Worm (Caenorhabditis elegans) whole organism, L2 larva: ENCODE data around the gene nhr-231.
"Not testable (repeated sequence)": the region's sequence is repeated elsewhere in the genome, so short reads cannot be mapped to it uniquely, and the experiment has no call there.

ENCODE experiments used
- lsy-2 ChIP-seq, 2 experiments: fragments of 150-350 bp in 1 of 2; sonication (generic microtip) in 1 of 2; optimal IDR thresholded peaks; 2 replicates each; lab custom pipeline; 2014 to 2017; ENCODE audit warnings: missing biosample characterization in 2 of 2, missing genetic modification characterization in 2 of 2
- ztf-11 ChIP-seq: sonication (generic microtip); optimal IDR thresholded peaks from 2 replicates; lab custom pipeline; 2017; ENCODE audit warnings: missing biosample characterization, missing genetic modification characterization

DNA sequence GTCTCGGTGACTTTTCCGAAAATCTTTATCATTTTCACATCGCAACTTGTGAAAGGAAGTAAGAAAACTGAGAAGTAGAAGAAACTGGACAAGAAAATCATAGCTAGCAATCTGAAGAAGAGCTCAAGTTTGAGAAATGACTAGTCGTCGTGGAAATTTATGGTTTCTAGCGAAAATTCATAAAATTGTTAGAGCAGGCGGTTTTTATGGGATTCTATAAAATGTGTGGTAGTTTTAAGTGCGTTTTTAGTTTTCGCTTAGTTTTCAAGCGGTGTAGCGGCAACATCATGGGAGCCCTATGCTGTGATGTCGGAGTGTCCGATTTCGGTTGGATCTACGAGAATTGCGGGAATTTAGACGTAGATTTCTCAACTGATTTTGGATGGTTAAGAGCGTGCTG is 36.4 kb upstream of the nhr-231 start, which contains the start of gene clec-254:
- not testable (repeated sequence) for TF ChIP-seq ztf-11; lsy-2 (tag; optimal IDR thresholded peaks at IDR 0.05; lab: Kevin White, UChicago)
